Fruit fly (Drosophila melanogaster): ENCODE measurements around the gene CG8664.

The CG8664 gene

DNA sequence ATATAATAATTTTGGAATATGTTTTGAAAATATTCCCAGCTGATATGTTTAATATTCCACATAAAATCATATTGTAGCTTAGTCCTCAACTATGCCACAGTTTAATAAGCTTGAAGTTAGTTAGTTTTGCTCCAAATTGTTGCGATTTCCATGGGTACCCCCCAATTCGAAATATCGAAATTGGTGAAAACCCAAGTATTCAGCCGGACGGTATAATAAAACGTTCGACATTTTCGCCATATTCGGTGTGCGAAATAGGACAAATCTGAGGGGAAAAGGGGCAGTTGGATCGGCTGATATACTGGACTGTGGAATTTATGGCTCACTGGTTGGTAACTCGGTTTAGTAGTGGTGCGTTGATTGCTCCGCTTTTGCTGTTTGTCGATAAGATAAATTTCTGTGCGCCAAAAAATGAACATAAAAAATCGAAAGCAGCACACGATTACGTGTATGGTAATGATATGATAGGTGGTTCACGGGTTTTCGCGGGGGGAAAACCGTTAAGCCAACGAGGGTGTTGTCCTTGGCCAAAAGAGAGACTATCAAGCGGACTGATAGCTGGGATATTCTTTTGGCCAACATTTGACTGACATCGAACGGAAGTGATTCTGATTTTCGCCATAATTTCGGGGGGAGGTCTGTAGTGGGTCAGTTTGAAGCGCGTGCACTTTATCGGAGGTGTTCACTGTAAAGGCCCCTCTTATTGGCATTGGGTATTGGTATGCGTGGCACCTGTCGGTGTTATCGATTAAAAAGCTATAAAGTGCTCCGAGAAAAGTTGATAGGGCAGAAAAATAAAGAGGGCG lies 7.8 kb upstream of the CG8664 start:
- TF ChIP-seq CG6792 (GFP tag; optimal IDR thresholded peaks at IDR 0.05): no peak
- no peak for TF ChIP-seq CG10669 (GFP tag; optimal IDR thresholded peaks at IDR 0.05)
- no peak for TF ChIP-seq fd59A (GFP tag; optimal IDR thresholded peaks at IDR 0.05)
- TF ChIP-seq vri (GFP tag; optimal IDR thresholded peaks at IDR 0.05): peak; percentile 90

DNA sequence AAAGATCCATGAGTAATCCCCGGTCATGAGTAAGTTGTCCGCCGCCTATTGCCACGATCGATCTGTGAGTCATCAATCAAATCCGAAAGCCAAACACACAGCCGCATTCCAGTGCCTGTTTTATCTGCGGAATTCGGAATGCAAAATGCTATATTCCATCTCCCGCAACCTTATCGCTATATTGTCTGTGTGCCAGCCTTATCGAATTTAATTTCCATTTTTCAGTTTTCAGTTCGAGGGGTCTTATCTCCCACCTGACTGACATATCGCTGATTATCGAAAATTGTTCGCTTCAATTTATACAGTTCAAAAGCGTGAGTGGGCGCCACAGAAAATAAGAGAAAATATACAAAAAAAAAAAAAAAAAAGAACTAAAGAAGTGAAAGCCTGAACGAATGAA lies 6.7 kb upstream of the CG8664 start:
- TF ChIP-seq Blimp-1 (GFP tag; optimal IDR thresholded peaks at IDR 0.05) (no peak), CG4318 (GFP tag; optimal IDR thresholded peaks at IDR 0.05) (no peak), Smox (GFP tag; optimal IDR thresholded peaks at IDR 0.05) (no peak), svp (GFP tag) (peak; percentile 81), achi (GFP tag; optimal IDR thresholded peaks at IDR 0.05) (no peak), Eip78C (GFP tag) (no peak), vri (GFP tag; optimal IDR thresholded peaks at IDR 0.05) (peak; percentile 4), ss (GFP tag; optimal IDR thresholded peaks at IDR 0.05) (no peak)

DNA sequence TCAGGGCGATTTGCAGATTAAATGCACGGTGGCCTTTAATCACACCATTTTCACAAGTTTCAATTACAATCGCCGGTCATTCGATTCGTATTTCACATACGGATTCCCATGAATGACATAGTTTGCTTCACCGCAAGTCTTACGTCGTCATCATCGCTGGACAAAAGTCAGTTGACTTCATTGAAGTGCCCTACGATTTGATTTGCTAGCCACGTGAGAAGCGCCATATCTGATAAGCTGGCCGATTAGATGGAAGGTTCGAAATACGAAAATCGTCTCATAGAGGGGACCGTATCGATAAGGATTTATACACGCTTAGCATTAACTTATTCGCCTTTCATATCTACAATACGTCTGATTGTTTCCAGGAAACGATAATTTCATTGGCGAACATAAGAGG lies 2.5 kb upstream of the CG8664 start:
- TF ChIP-seq Eip78C (GFP tag) (peak; percentile 16), Hr38 (GFP tag; optimal IDR thresholded peaks at IDR 0.05) (no peak)

DNA sequence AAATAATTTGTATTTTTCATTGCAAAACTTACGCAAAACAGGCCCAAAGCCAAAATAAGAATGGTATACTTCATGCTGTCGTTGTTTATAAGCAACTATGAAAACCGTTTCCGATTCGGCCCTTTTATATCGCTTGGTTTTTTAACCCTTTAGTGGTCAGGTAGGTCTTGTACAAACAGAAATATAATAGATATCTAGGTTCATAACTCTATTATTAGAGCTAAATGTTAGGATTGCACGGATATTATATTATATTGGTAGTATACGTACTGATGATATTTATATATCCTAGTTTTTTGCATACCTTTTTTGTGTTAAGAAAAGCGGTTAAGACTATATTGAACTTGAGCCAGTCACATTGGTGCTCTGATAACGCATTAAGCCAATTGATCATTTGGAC lies 1.9 kb upstream of the CG8664 start, which contains the start of gene CG8661:
Gene CG8661, minus strand, starts transcription at position 101 of the 400 bp plus-strand sequence.
- TF ChIP-seq Hr4 (GFP tag; optimal IDR thresholded peaks at IDR 0.05): no peak
- no peak for TF ChIP-seq Ets96B (tag; optimal IDR thresholded peaks at IDR 0.05)
- no peak for TF ChIP-seq CG6808 (GFP tag; optimal IDR thresholded peaks at IDR 0.05)
- no peak for TF ChIP-seq topi (GFP tag; optimal IDR thresholded peaks at IDR 0.05)
- TF ChIP-seq svp (GFP tag): no peak
- TF ChIP-seq Eip75B (GFP tag; optimal IDR thresholded peaks at IDR 0.05): no peak
- no peak for TF ChIP-seq CG11902 (GFP tag; optimal IDR thresholded peaks at IDR 0.05)
- no peak for TF ChIP-seq esn (GFP tag; optimal IDR thresholded peaks at IDR 0.05)
- TF ChIP-seq fd85E (GFP tag; optimal IDR thresholded peaks at IDR 0.05): no peak
- TF ChIP-seq CG15336 (GFP tag; IDR thresholded peaks at IDR 0.05): no peak

DNA sequence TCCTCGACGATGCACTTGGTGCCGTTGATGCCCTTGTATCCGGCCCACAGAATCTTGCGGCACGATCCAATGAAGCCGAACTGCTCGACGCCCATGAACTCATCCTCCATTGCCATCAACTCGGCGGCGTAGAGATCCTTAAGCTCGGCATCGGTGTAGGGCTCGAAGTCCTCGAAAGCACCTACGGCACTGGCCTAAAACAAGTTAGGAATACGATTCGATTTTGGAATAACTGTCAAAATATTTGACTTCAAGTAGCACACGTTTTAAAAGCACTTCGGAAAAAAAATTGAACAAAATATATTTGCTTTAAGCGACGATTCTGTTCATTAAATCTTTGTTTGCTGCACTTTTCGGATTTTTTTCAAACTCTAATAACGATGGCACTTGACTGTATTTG lies 330 bp downstream of the CG8664 start, which contains the start of gene CG5445:
Gene CG5445, plus strand, starts transcription at position 301 of the 400 bp plus-strand sequence.
- TF ChIP-seq Sox14 (GFP tag; optimal IDR thresholded peaks at IDR 0.05): no peak
- no peak for TF ChIP-seq CG4318 (GFP tag; optimal IDR thresholded peaks at IDR 0.05)
- TF ChIP-seq dac (GFP tag; optimal IDR thresholded peaks at IDR 0.05): no peak
- TF ChIP-seq CG8319 (GFP tag; optimal IDR thresholded peaks at IDR 0.05): no peak
- no peak for TF ChIP-seq Smox (GFP tag; optimal IDR thresholded peaks at IDR 0.05)
- TF ChIP-seq CG6792 (GFP tag; optimal IDR thresholded peaks at IDR 0.05): no peak
- TF ChIP-seq pdm3 (GFP tag; optimal IDR thresholded peaks at IDR 0.05): no peak
- TF ChIP-seq CG10669 (GFP tag; optimal IDR thresholded peaks at IDR 0.05): no peak
- no peak for TF ChIP-seq CG31627 (GFP tag; optimal IDR thresholded peaks at IDR 0.05)
- no peak for TF ChIP-seq Hr38 (GFP tag; optimal IDR thresholded peaks at IDR 0.05)
- no peak for TF ChIP-seq CG3032 (tag; optimal IDR thresholded peaks at IDR 0.05)
- TF ChIP-seq CG32006 (GFP tag; optimal IDR thresholded peaks at IDR 0.05): no peak
- no peak for TF ChIP-seq Hr4 (GFP tag; optimal IDR thresholded peaks at IDR 0.05)
- no peak for TF ChIP-seq Hr39 (GFP tag; optimal IDR thresholded peaks at IDR 0.05)
- no peak for TF ChIP-seq vri (GFP tag; optimal IDR thresholded peaks at IDR 0.05)
- no peak for TF ChIP-seq CG11762 (GFP tag; optimal IDR thresholded peaks at IDR 0.05; ENCODE audit: insufficient read depth)
- no peak for TF ChIP-seq fd85E (GFP tag; optimal IDR thresholded peaks at IDR 0.05)
- no peak for TF ChIP-seq CG16779 (tag; optimal IDR thresholded peaks at IDR 0.05)
- no peak for TF ChIP-seq Ets96B (tag; optimal IDR thresholded peaks at IDR 0.05)

Measured in whole organism, prepupa.